Worm (Caenorhabditis elegans) whole organism, mixed stage, embryonic: ENCODE results near the gene R02F2.10.

ENCODE experiments used
- M03D4.4 ChIP-seq: sonication (generic microtip); optimal IDR thresholded peaks from 2 replicates; lab custom pipeline; 2017; ENCODE audit warnings: mild to moderate bottlenecking, missing genetic modification characterization, missing compliant biosample characterization
- blmp-1 ChIP-seq: fragments of 150-350 bp; optimal IDR thresholded peaks from 2 replicates; lab custom pipeline; 2014; ENCODE audit warnings: missing biosample characterization, missing genetic modification characterization
- ceh-43 ChIP-seq: fragments of 200-800 bp; sonication (Bioruptor generic); optimal IDR thresholded peaks from 2 replicates; lab custom pipeline; 2018; ENCODE audit warnings: mild to moderate bottlenecking, missing genetic modification characterization, moderate library complexity, missing compliant biosample characterization
- ceh-83 ChIP-seq: fragments of 200-800 bp; sonication (Bioruptor generic); optimal IDR thresholded peaks from 2 replicates; lab custom pipeline; 2018; ENCODE audit warnings: mild to moderate bottlenecking, missing genetic modification characterization, missing compliant biosample characterization
- ces-1 ChIP-seq: fragments of 150-350 bp; optimal IDR thresholded peaks from 2 replicates; lab custom pipeline; 2014; ENCODE audit warnings: missing biosample characterization, missing genetic modification reagents, missing genetic modification characterization
- cnd-1 ChIP-seq: fragments of 200-800 bp; sonication (Bioruptor generic); optimal IDR thresholded peaks from 2 replicates; lab custom pipeline; 2018; ENCODE audit warnings: mild to moderate bottlenecking, missing genetic modification characterization, missing compliant biosample characterization
- elt-1 ChIP-seq: sonication (generic microtip); optimal IDR thresholded peaks from 2 replicates; lab custom pipeline; 2017; ENCODE audit warnings: missing genetic modification characterization, mild to moderate bottlenecking, missing compliant biosample characterization, antibody characterized with exemption, moderate library complexity, borderline replicate concordance; ENCODE audit not compliant: insufficient read depth
- elt-3 ChIP-seq: fragments of 150-350 bp; optimal IDR thresholded peaks from 2 replicates; lab custom pipeline; 2014; ENCODE audit warnings: missing biosample characterization, missing genetic modification characterization
- ham-2 ChIP-seq: fragments of 200-800 bp; sonication (Bioruptor generic); optimal IDR thresholded peaks from 2 replicates; lab custom pipeline; 2018; ENCODE audit warnings: mild to moderate bottlenecking, missing genetic modification characterization, missing compliant biosample characterization
- hlh-1 ChIP-seq: fragments of 150-350 bp; optimal IDR thresholded peaks from 2 replicates; lab custom pipeline; 2014; ENCODE audit warnings: missing biosample characterization, missing genetic modification reagents, missing genetic modification characterization
- lin-13 ChIP-seq: fragments of 150-350 bp; optimal IDR thresholded peaks from 2 replicates; lab custom pipeline; 2014; ENCODE audit warnings: missing biosample characterization, missing genetic modification characterization
- lin-32 ChIP-seq: fragments of 200-800 bp; sonication (Bioruptor generic); optimal IDR thresholded peaks from 2 replicates; lab custom pipeline; 2018; ENCODE audit warnings: mild to moderate bottlenecking, missing genetic modification characterization, missing compliant biosample characterization
- lsy-2 ChIP-seq: fragments of 150-350 bp; optimal IDR thresholded peaks from 2 replicates; lab custom pipeline; 2014; ENCODE audit warnings: missing biosample characterization, missing genetic modification characterization
- mab-5 ChIP-seq: fragments of 150-350 bp; optimal IDR thresholded peaks from 2 replicates; lab custom pipeline; 2014; ENCODE audit warnings: missing biosample characterization, missing genetic modification characterization
- mep-1 ChIP-seq: fragments of 150-350 bp; optimal IDR thresholded peaks from 2 replicates; lab custom pipeline; 2017; ENCODE audit warnings: missing biosample characterization, missing genetic modification reagents, missing genetic modification characterization, inconsistent platforms
- mls-2 ChIP-seq: sonication (generic microtip); optimal IDR thresholded peaks from 2 replicates; lab custom pipeline; 2016; ENCODE audit warnings: mild to moderate bottlenecking, missing genetic modification characterization, moderate library complexity, missing compliant biosample characterization
- nhr-2 ChIP-seq: fragments of 150-350 bp; optimal IDR thresholded peaks from 2 replicates; lab custom pipeline; 2014; ENCODE audit warnings: missing biosample characterization, missing genetic modification characterization
- nhr-237 ChIP-seq: fragments of 150-350 bp; optimal IDR thresholded peaks from 2 replicates; lab custom pipeline; 2014; ENCODE audit warnings: missing biosample characterization, missing genetic modification characterization
- nhr-28 ChIP-seq: fragments of 150-350 bp; optimal IDR thresholded peaks from 2 replicates; lab custom pipeline; 2014; ENCODE audit warnings: missing biosample characterization, missing genetic modification characterization
- nhr-76 ChIP-seq: sonication (generic microtip); optimal IDR thresholded peaks from 2 replicates; lab custom pipeline; 2017; ENCODE audit warnings: missing biosample characterization, missing genetic modification characterization
- pha-4 ChIP-seq: fragments of 150-350 bp; optimal IDR thresholded peaks from 2 replicates; lab custom pipeline; 2018; ENCODE audit warnings: missing biosample characterization, missing genetic modification reagents, missing genetic modification characterization
- snpc-4 ChIP-seq: fragments of 150-350 bp; optimal IDR thresholded peaks from 2 replicates; lab custom pipeline; 2014; ENCODE audit warnings: missing biosample characterization, missing genetic modification characterization
- sptf-1 ChIP-seq: sonication (generic microtip); optimal IDR thresholded peaks from 2 replicates; lab custom pipeline; 2017; ENCODE audit warnings: mild to moderate bottlenecking, missing genetic modification characterization, moderate library complexity, missing compliant biosample characterization
- unc-120 ChIP-seq: sonication (generic microtip); optimal IDR thresholded peaks from 2 replicates; lab custom pipeline; 2017; ENCODE audit warnings: missing genetic modification characterization, missing compliant biosample characterization; ENCODE audit not compliant: poor library complexity, severe bottlenecking
- unc-62 ChIP-seq: fragments of 150-350 bp; optimal IDR thresholded peaks from 2 replicates; lab custom pipeline; 2014; ENCODE audit warnings: missing biosample characterization, missing genetic modification reagents, missing genetic modification characterization
- ztf-11 ChIP-seq: fragments of 150-350 bp; optimal IDR thresholded peaks from 2 replicates; lab custom pipeline; 2014; ENCODE audit warnings: missing biosample characterization, missing genetic modification characterization

The R02F2.10 gene

DNA sequence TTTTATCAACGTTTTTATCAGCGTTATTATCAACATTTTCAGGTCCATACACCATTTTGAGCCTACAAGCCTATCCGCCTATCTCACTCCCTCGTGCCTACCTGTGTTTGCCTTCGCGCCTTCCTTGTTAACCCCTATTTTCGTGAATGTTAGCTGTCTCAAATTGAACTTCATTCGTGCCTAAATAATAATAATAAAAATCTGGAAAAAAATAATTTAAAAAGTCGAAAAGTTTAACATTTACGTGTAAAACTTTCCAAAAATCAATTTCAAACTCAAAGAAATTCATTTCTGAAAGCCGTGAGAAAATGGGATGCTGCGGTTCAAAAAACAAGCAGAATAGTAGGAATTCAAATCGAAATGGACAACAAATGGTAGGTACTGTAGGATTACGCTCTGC lies at the start of gene R02F2.10:
R02F2.10 (plus strand) TSS at position 301 of the 400 bp plus-strand sequence.
- TF ChIP-seq sptf-1 (tag; lab: Kevin White, UChicago) (no peak), mab-5 (tag; lab: Kevin White, UChicago) (no peak), unc-120 (tag; lab: Kevin White, UChicago) (no peak), cnd-1 (tag; lab: Kevin White, UChicago) (no peak), unc-62 (no peak)

- TF ChIP-seq hlh-1 (tag; lab: Kevin White, UChicago) (no peak), ham-2 (GFP tag; lab: Kevin White, UChicago) (peak; percentile 59), unc-62 (no peak)
Observed at ce11 chrIII:5436306-5436705, 41.8 kb upstream of the R02F2.10 start.

ce11 chrIII:5438064-5438463 lies 40.0 kb upstream of the R02F2.10 start:
- TF ChIP-seq sptf-1 (tag; lab: Kevin White, UChicago) (no peak), cnd-1 (tag; lab: Kevin White, UChicago) (peak; percentile 39), hlh-1 (tag; lab: Kevin White, UChicago) (peak; percentile 65)

- no peak for TF ChIP-seq mls-2 (tag; lab: Kevin White, UChicago)
- TF ChIP-seq nhr-76 (tag; lab: Kevin White, UChicago) = no peak
- no peak for TF ChIP-seq ceh-43 (GFP tag; lab: Kevin White, UChicago)
- TF ChIP-seq ceh-83 (GFP tag; lab: Kevin White, UChicago) = no peak
- TF ChIP-seq cnd-1 (tag; lab: Kevin White, UChicago) = no peak
- no peak for TF ChIP-seq nhr-237 (tag; lab: Kevin White, UChicago)
- no peak for TF ChIP-seq elt-3 (tag; lab: Kevin White, UChicago)
- no peak for TF ChIP-seq elt-1 (tag; lab: Kevin White, UChicago)
- TF ChIP-seq nhr-2 = no peak
- no peak for TF ChIP-seq lin-32 (GFP tag; lab: Kevin White, UChicago)
- TF ChIP-seq blmp-1 (tag; lab: Kevin White, UChicago) = no peak
- no peak for TF ChIP-seq ham-2 (GFP tag; lab: Kevin White, UChicago)
Observed at ce11 chrIII:5440540-5440939, 37.6 kb upstream of the R02F2.10 start, which contains the start of gene W03A5.6. Gene W03A5.6, minus strand, starts transcription at chrIII:5440640.

ce11 chrIII:5442711-5443253 lies 35.3 kb upstream of the R02F2.10 start, which contains the start of the genes T24G10.2 and disl-2:
Gene T24G10.2, minus strand, starts transcription at chrIII:5442761.
Gene disl-2, plus strand, starts transcription at chrIII:5443167.
- peak; percentile 97 for TF ChIP-seq lsy-2 (tag; lab: Kevin White, UChicago)
- TF ChIP-seq ces-1 (GFP tag; lab: Kevin White, UChicago) = peak; percentile 49
- no peak for TF ChIP-seq snpc-4
- peak; percentile 72 for TF ChIP-seq pha-4
- TF ChIP-seq unc-120 (tag; lab: Kevin White, UChicago) = peak; percentile 22
- peak; percentile 62 for TF ChIP-seq lin-13 (tag; lab: Kevin White, UChicago)
- no peak for TF ChIP-seq nhr-28 (tag; lab: Kevin White, UChicago)
- TF ChIP-seq ham-2 (GFP tag; lab: Kevin White, UChicago) = no peak

DNA sequence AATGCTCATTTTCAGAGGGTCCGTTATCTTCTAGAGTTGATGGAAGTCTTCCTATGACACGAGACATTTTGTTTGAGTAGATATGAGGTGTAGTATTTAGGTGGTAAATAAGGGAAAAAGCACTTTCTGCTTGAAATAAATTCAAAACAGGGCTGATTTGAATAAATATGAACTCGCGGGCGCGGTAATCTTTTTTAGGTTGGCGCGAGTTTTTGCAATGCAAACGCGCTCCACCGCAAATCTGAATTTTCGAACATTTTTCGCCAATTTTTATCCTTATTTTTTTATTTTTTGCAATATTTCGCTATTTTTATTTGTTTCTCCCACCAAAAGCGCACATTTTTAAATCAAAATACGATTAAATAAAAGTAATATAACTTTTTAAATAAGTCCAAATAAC lies 29.9 kb upstream of the R02F2.10 start, which contains the start of gene skpt-1:
skpt-1 (minus strand) TSS at position 219 of the 400 bp plus-strand sequence.
- peak; percentile 35 for TF ChIP-seq ces-1 (GFP tag; lab: Kevin White, UChicago)
- peak; percentile 16 for TF ChIP-seq nhr-237 (tag; lab: Kevin White, UChicago)
- peak; percentile 63 for TF ChIP-seq lsy-2 (tag; lab: Kevin White, UChicago)
- TF ChIP-seq mep-1 = peak; percentile 59
- no peak for TF ChIP-seq blmp-1 (tag; lab: Kevin White, UChicago)

DNA sequence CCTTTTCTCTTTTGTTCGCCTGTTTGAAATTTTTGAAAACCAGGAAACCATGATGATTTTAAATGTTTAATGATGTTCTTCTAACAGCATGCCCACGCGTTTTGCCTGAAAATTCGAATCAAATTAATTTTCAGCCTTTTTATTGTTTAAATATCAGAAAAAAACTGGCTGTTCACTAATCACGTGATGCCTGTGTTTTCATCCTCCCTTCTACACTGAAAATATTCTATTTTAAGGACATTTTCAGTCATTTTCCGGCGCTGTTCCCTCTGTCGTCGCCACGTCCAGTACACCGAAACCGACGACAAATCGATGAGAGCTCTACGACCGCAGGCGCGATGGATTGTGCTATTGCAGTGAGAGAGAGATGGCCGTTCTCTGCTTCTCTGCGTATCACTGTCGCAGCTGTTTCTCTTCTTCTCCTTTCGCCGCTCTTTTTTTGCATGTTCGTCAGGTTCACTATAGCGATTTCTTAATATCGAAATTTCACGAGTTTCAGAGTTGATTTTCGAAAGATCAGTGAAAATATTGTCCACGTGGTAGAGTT lies 28.3 kb upstream of the R02F2.10 start, which contains the start of gene F48E8.8:
F48E8.8 (minus strand) TSS at position 51 of the 547 bp plus-strand sequence.
- TF ChIP-seq ces-1 (GFP tag; lab: Kevin White, UChicago) (peak; percentile 30), ztf-11 (tag; lab: Kevin White, UChicago) (no peak), mep-1 (peak; percentile 28), nhr-28 (tag; lab: Kevin White, UChicago) (no peak), M03D4.4 (tag; lab: Kevin White, UChicago) (no peak), lin-13 (tag; lab: Kevin White, UChicago) (peak; percentile 11), unc-120 (tag; lab: Kevin White, UChicago) (peak; percentile 70), nhr-76 (tag; lab: Kevin White, UChicago) (no peak), lsy-2 (tag; lab: Kevin White, UChicago) (peak; percentile 49), elt-1 (tag; lab: Kevin White, UChicago) (no peak), hlh-1 (tag; lab: Kevin White, UChicago) (peak; percentile 87)
